Worm (Caenorhabditis elegans) whole organism, L2 larva: ENCODE data around the gene Y57A10A.24.

Source experiments
- aly-2 ChIP-seq: fragments of 150-350 bp; optimal IDR thresholded peaks from 2 replicates; lab custom pipeline; 2014; ENCODE audit warnings: missing biosample characterization, missing genetic modification characterization
- ceh-82 ChIP-seq: fragments of 150-350 bp; optimal IDR thresholded peaks from 2 replicates; lab custom pipeline; 2014; ENCODE audit warnings: missing biosample characterization, missing genetic modification characterization
- egl-27 ChIP-seq: sonication (generic microtip); optimal IDR thresholded peaks from 3 replicates; lab custom pipeline; 2017; ENCODE audit warnings: missing biosample characterization, missing genetic modification reagents, missing genetic modification characterization
- elt-3 ChIP-seq: sonication (generic microtip); optimal IDR thresholded peaks from 2 replicates; lab custom pipeline; 2017; ENCODE audit warnings: missing biosample characterization, missing genetic modification characterization
- lin-39 ChIP-seq: fragments of 150-350 bp; optimal IDR thresholded peaks from 2 replicates; lab custom pipeline; 2014; ENCODE audit warnings: missing biosample characterization, missing genetic modification reagents, missing genetic modification characterization
- mab-5 ChIP-seq: fragments of 150-350 bp; optimal IDR thresholded peaks from 2 replicates; lab custom pipeline; 2014; ENCODE audit warnings: missing biosample characterization, missing genetic modification characterization
- nhr-237 ChIP-seq: fragments of 150-350 bp; optimal IDR thresholded peaks from 2 replicates; lab custom pipeline; 2014; ENCODE audit warnings: missing biosample characterization, missing genetic modification characterization
- nhr-25 ChIP-seq: fragments of 150-350 bp; sonication (generic microtip); optimal IDR thresholded peaks from 3 replicates; lab custom pipeline; 2014; ENCODE audit warnings: missing biosample characterization, missing genetic modification characterization
- unc-62 ChIP-seq: fragments of 150-350 bp; optimal IDR thresholded peaks from 2 replicates; lab custom pipeline; 2014; ENCODE audit warnings: missing biosample characterization, missing genetic modification reagents, missing genetic modification characterization
- ztf-11 ChIP-seq: sonication (generic microtip); optimal IDR thresholded peaks from 2 replicates; lab custom pipeline; 2017; ENCODE audit warnings: missing biosample characterization, missing genetic modification characterization

ce11 chrII:12241792-12242191 is 954 bp upstream of the Y57A10A.24 start:
- TF ChIP-seq unc-62 (GFP tag; lab: Kevin White, UChicago) (no peak), ceh-82 (no peak), aly-2 (tag; lab: Kevin White, UChicago) (no peak), nhr-25 (no peak), elt-3 (no peak), nhr-237 (tag; lab: Kevin White, UChicago) (no peak), egl-27 (no peak), ztf-11 (tag; lab: Kevin White, UChicago) (no peak), lin-39 (tag; lab: Kevin White, UChicago) (no peak), mab-5 (tag; lab: Kevin White, UChicago) (no peak)
